Fruit fly (Drosophila melanogaster): Measurements from ENCODE around the gene CG31296.
A peak's percentile ranks its signal among the peaks of the same experiment; 100 is the strongest.

CG31296 gene

dm6 chr3R:15531373-15531772 lies at the start of gene CG31296:
CG31296 (minus strand) TSS chr3R:15531473.
- TF ChIP-seq Myc (optimal IDR thresholded peaks at IDR 0.05) (no peak), Hr78 (GFP tag; optimal IDR thresholded peaks at IDR 0.05) (no peak), h (GFP tag; optimal IDR thresholded peaks at IDR 0.05) (no peak), dsf (GFP tag; optimal IDR thresholded peaks at IDR 0.05; ENCODE audit: borderline replicate concordance) (no peak), lola (GFP tag; optimal IDR thresholded peaks at IDR 0.05) (no peak), Rel (GFP tag; optimal IDR thresholded peaks at IDR 0.05) (no peak), Rel (tag; optimal IDR thresholded peaks at IDR 0.05) (no peak), N (GFP tag; optimal IDR thresholded peaks at IDR 0.05) (no peak)

dm6 chr3R:15580719-15581118 lies 49.4 kb upstream of the CG31296 start:
- peak; percentile 45 for TF ChIP-seq OdsH (GFP tag; optimal IDR thresholded peaks at IDR 0.05)
- TF ChIP-seq ey (GFP tag; optimal IDR thresholded peaks at IDR 0.05), result peak; percentile 49
- no peak for TF ChIP-seq dl (GFP tag; optimal IDR thresholded peaks at IDR 0.05; ENCODE audit: insufficient read depth in 1 of 2, partially characterized antibody in 2 of 2)
- no peak for TF ChIP-seq Dfd (GFP tag; optimal IDR thresholded peaks at IDR 0.05)
- no peak for TF ChIP-seq CrebA (GFP tag; optimal IDR thresholded peaks at IDR 0.05; ENCODE audit: borderline replicate concordance)
- no peak for TF ChIP-seq tai (GFP tag; optimal IDR thresholded peaks at IDR 0.05)
- TF ChIP-seq Rel (GFP tag; optimal IDR thresholded peaks at IDR 0.05), result no peak
- no peak for TF ChIP-seq Rel (tag; optimal IDR thresholded peaks at IDR 0.05)
- TF ChIP-seq h (GFP tag; optimal IDR thresholded peaks at IDR 0.05), result peak; percentile 43
- TF ChIP-seq dmrt93B (GFP tag; optimal IDR thresholded peaks at IDR 0.05), result peak; percentile 29
- TF ChIP-seq rgr (GFP tag; optimal IDR thresholded peaks at IDR 0.05), result peak; percentile 30
- TF ChIP-seq lola (GFP tag; optimal IDR thresholded peaks at IDR 0.05), result no peak
- no peak for TF ChIP-seq Mio (GFP tag; optimal IDR thresholded peaks at IDR 0.05)
- TF ChIP-seq Sp1 (GFP tag; optimal IDR thresholded peaks at IDR 0.05), result peak; percentile 36
- peak; percentile 44 for TF ChIP-seq br (GFP tag; optimal IDR thresholded peaks at IDR 0.05)
- TF ChIP-seq CG32264 (GFP tag; optimal IDR thresholded peaks at IDR 0.05), result no peak
- TF ChIP-seq jim (GFP tag; optimal IDR thresholded peaks at IDR 0.05), result no peak
- peak; percentile 41 for TF ChIP-seq HLH106 (tag; optimal IDR thresholded peaks at IDR 0.05)
- no peak for TF ChIP-seq Myc (optimal IDR thresholded peaks at IDR 0.05)
- TF ChIP-seq psq (GFP tag; optimal IDR thresholded peaks at IDR 0.05), result peak; percentile 35
- peak; percentile 44 for TF ChIP-seq woc (GFP tag; optimal IDR thresholded peaks at IDR 0.05)
- TF ChIP-seq dsf (GFP tag; optimal IDR thresholded peaks at IDR 0.05; ENCODE audit: borderline replicate concordance), result no peak
- peak; percentile 61 for TF ChIP-seq fru (GFP tag; optimal IDR thresholded peaks at IDR 0.05)
- TF ChIP-seq foxo (GFP tag; optimal IDR thresholded peaks at IDR 0.05), result peak in 1 of 2 experiments; percentile 58

dm6 chr3R:15579693-15580092 lies 48.4 kb upstream of the CG31296 start:
- no peak for TF ChIP-seq Dif (GFP tag; optimal IDR thresholded peaks at IDR 0.05; ENCODE audit: partially characterized antibody)

dm6 chr3R:15568569-15568968 lies 37.3 kb upstream of the CG31296 start:
- peak; percentile 39 for TF ChIP-seq psq (GFP tag; optimal IDR thresholded peaks at IDR 0.05)
- TF ChIP-seq dsf (GFP tag; optimal IDR thresholded peaks at IDR 0.05; ENCODE audit: borderline replicate concordance), result no peak
- TF ChIP-seq foxo (GFP tag; optimal IDR thresholded peaks at IDR 0.05), result peak in 1 of 2 experiments; percentile 64
- TF ChIP-seq Vsx2 (GFP tag; optimal IDR thresholded peaks at IDR 0.05; ENCODE audit: partially characterized antibody), result no peak
- peak; percentile 51 for TF ChIP-seq dmrt93B (GFP tag; optimal IDR thresholded peaks at IDR 0.05)
- peak; percentile 60 for TF ChIP-seq woc (GFP tag; optimal IDR thresholded peaks at IDR 0.05)
- TF ChIP-seq brk (GFP tag; optimal IDR thresholded peaks at IDR 0.05), result peak; percentile 35
- TF ChIP-seq Hnf4 (GFP tag; optimal IDR thresholded peaks at IDR 0.05), result peak; percentile 43
- TF ChIP-seq CG32264 (GFP tag; optimal IDR thresholded peaks at IDR 0.05), result peak; percentile 7
- TF ChIP-seq usp (GFP tag; optimal IDR thresholded peaks at IDR 0.05), result no peak
- no peak for TF ChIP-seq Abd-B (GFP tag; optimal IDR thresholded peaks at IDR 0.05)
- peak; percentile 1 for TF ChIP-seq Rel (GFP tag; optimal IDR thresholded peaks at IDR 0.05)
- TF ChIP-seq Rel (tag; optimal IDR thresholded peaks at IDR 0.05), result no peak
- no peak for TF ChIP-seq Jra (GFP tag; optimal IDR thresholded peaks at IDR 0.05)
- peak; percentile 67 for TF ChIP-seq rgr (GFP tag; optimal IDR thresholded peaks at IDR 0.05)
- TF ChIP-seq tai (GFP tag; optimal IDR thresholded peaks at IDR 0.05), result no peak
- no peak for TF ChIP-seq jim (GFP tag; optimal IDR thresholded peaks at IDR 0.05)
- TF ChIP-seq HLH106 (tag; optimal IDR thresholded peaks at IDR 0.05), result peak; percentile 72
- TF ChIP-seq Dif (GFP tag; optimal IDR thresholded peaks at IDR 0.05; ENCODE audit: partially characterized antibody), result no peak
- peak; percentile 60 for TF ChIP-seq OdsH (GFP tag; optimal IDR thresholded peaks at IDR 0.05)
- no peak for TF ChIP-seq Hr78 (GFP tag; optimal IDR thresholded peaks at IDR 0.05)
- peak; percentile 75 for TF ChIP-seq fru (GFP tag; optimal IDR thresholded peaks at IDR 0.05)
- TF ChIP-seq sage (GFP tag; optimal IDR thresholded peaks at IDR 0.05), result peak; percentile 13
- no peak for TF ChIP-seq lola (GFP tag; optimal IDR thresholded peaks at IDR 0.05)
- peak; percentile 63 for TF ChIP-seq Sp1 (GFP tag; optimal IDR thresholded peaks at IDR 0.05)
- TF ChIP-seq CG9705 (GFP tag; optimal IDR thresholded peaks at IDR 0.05), result no peak
- peak; percentile 45 for TF ChIP-seq br (GFP tag; optimal IDR thresholded peaks at IDR 0.05)
- TF ChIP-seq dl (GFP tag; optimal IDR thresholded peaks at IDR 0.05; ENCODE audit: insufficient read depth in 1 of 2, partially characterized antibody in 2 of 2), result no peak
- TF ChIP-seq pan (optimal IDR thresholded peaks at IDR 0.05), result no peak
- no peak for TF ChIP-seq GATAd (GFP tag; optimal IDR thresholded peaks at IDR 0.05)
- TF ChIP-seq Myc (optimal IDR thresholded peaks at IDR 0.05), result no peak
- TF ChIP-seq Dfd (GFP tag; optimal IDR thresholded peaks at IDR 0.05), result no peak
- TF ChIP-seq h (GFP tag; optimal IDR thresholded peaks at IDR 0.05), result peak; percentile 57
- no peak for TF ChIP-seq Hr83 (GFP tag; optimal IDR thresholded peaks at IDR 0.05; ENCODE audit: poor library complexity, severe bottlenecking)
- TF ChIP-seq sv (GFP tag; optimal IDR thresholded peaks at IDR 0.05), result no peak
- TF ChIP-seq Mio (GFP tag; optimal IDR thresholded peaks at IDR 0.05), result no peak
- TF ChIP-seq CrebA (GFP tag; optimal IDR thresholded peaks at IDR 0.05; ENCODE audit: borderline replicate concordance), result no peak
- TF ChIP-seq N (GFP tag; optimal IDR thresholded peaks at IDR 0.05), result no peak
- TF ChIP-seq ey (GFP tag; optimal IDR thresholded peaks at IDR 0.05), result peak; percentile 60
